Worm (Caenorhabditis elegans) whole organism, mixed stage, embryonic: ENCODE results near the gene C09F12.2.

ENCODE experiments used
- bed-3 ChIP-seq: fragments of 200-800 bp; sonication (Bioruptor generic); optimal IDR thresholded peaks from 3 replicates; lab custom pipeline; 2018; ENCODE audit warnings: mild to moderate bottlenecking, missing genetic modification characterization, moderate library complexity, missing compliant biosample characterization
- blmp-1 ChIP-seq: fragments of 150-350 bp; optimal IDR thresholded peaks from 2 replicates; lab custom pipeline; 2014; ENCODE audit warnings: missing biosample characterization, missing genetic modification characterization
- ceh-83 ChIP-seq: fragments of 200-800 bp; sonication (Bioruptor generic); optimal IDR thresholded peaks from 2 replicates; lab custom pipeline; 2018; ENCODE audit warnings: mild to moderate bottlenecking, missing genetic modification characterization, missing compliant biosample characterization
- lin-13 ChIP-seq: fragments of 150-350 bp; optimal IDR thresholded peaks from 2 replicates; lab custom pipeline; 2014; ENCODE audit warnings: missing biosample characterization, missing genetic modification characterization
- mep-1 ChIP-seq: fragments of 150-350 bp; optimal IDR thresholded peaks from 2 replicates; lab custom pipeline; 2017; ENCODE audit warnings: missing biosample characterization, missing genetic modification reagents, missing genetic modification characterization, inconsistent platforms
- pha-4 ChIP-seq: fragments of 150-350 bp; optimal IDR thresholded peaks from 2 replicates; lab custom pipeline; 2018; ENCODE audit warnings: missing biosample characterization, missing genetic modification reagents, missing genetic modification characterization
- sem-2 ChIP-seq: fragments of 200-800 bp; sonication (Bioruptor generic); optimal IDR thresholded peaks from 2 replicates; lab custom pipeline; 2018; ENCODE audit warnings: mild to moderate bottlenecking, missing genetic modification characterization, missing compliant biosample characterization
- snpc-4 ChIP-seq: fragments of 150-350 bp; optimal IDR thresholded peaks from 2 replicates; lab custom pipeline; 2014; ENCODE audit warnings: missing biosample characterization, missing genetic modification characterization
- unc-62 ChIP-seq: fragments of 150-350 bp; optimal IDR thresholded peaks from 2 replicates; lab custom pipeline; 2014; ENCODE audit warnings: missing biosample characterization, missing genetic modification reagents, missing genetic modification characterization
- zip-8 ChIP-seq: fragments of 150-350 bp; optimal IDR thresholded peaks from 2 replicates; lab custom pipeline; 2014; ENCODE audit warnings: missing biosample characterization, missing genetic modification characterization
- ztf-11 ChIP-seq: fragments of 150-350 bp; optimal IDR thresholded peaks from 2 replicates; lab custom pipeline; 2014; ENCODE audit warnings: missing biosample characterization, missing genetic modification characterization

DNA sequence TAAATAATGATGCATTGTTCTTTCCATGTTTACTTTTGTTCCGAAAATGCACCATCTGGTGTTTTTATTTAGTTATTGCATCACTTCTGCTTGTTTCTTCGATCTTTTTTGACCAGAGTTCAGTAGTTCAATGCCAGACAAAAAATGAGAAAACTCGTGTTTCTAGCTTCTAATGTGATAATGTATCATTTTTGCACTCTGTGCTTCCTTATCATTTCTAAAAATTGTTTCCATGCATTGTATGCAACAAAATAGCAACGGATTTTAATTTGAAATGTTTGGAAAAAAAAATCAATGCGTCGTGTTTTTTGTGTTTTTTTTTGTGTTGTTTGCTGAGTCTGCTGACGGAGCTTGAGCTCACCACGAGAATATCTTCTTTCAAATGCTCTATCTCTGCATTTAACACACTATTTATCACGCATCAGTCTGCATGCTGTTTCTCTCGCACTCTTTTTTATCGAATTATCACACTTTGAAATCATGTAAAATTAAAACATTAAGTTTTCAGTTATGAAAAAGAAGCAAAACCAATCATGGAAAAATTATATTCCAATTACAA, 26.5 kb downstream of the C09F12.2 start, which contains the start of gene sulp-7:
- TF ChIP-seq pha-4 (tag; lab: Kevin White, UChicago) (no peak), ceh-83 (GFP tag; lab: Kevin White, UChicago) (no peak), snpc-4 (no peak), zip-8 (tag; lab: Kevin White, UChicago) (no peak), blmp-1 (tag; lab: Kevin White, UChicago) (no peak), unc-62 (GFP tag; lab: Kevin White, UChicago) (no peak), lin-13 (tag; lab: Kevin White, UChicago) (no peak), sem-2 (no peak), ztf-11 (tag; lab: Kevin White, UChicago) (no peak), bed-3 (GFP tag; lab: Kevin White, UChicago) (no peak), mep-1 (tag; lab: Kevin White, UChicago) (no peak)
